Worm (Caenorhabditis elegans) whole organism, L4 larva: ENCODE measurements around the gene rgs-2.
A peak's percentile ranks its signal among the peaks of the same experiment; 100 is the strongest.

Source experiments
- F37D6.2 ChIP-seq: sonication (generic microtip); optimal IDR thresholded peaks from 2 replicates; lab custom pipeline; 2016; ENCODE audit warnings: mild to moderate bottlenecking, missing genetic modification characterization, missing compliant biosample characterization
- F49E8.2 ChIP-seq: sonication (generic microtip); optimal IDR thresholded peaks from 2 replicates; lab custom pipeline; 2016; ENCODE audit warnings: missing compliant biosample characterization, mild to moderate bottlenecking, missing genetic modification characterization, borderline replicate concordance
- T26A8.4 ChIP-seq: fragments of 200-800 bp; sonication (Bioruptor generic); IDR thresholded peaks from 2 replicates; pipeline ENCODE4 v1.3.6; 2022; ENCODE audit warnings: missing genetic modification characterization, missing compliant biosample characterization
- Y105C5A.15 ChIP-seq: fragments of 200-800 bp; sonication (Bioruptor generic); IDR thresholded peaks from 2 replicates; pipeline ENCODE4 v1.3.6; 2022; ENCODE audit warnings: missing genetic modification characterization, missing compliant biosample characterization
- Y75B8A.6 ChIP-seq: fragments of 200-800 bp; sonication (Bioruptor generic); IDR thresholded peaks from 2 replicates; pipeline ENCODE4 v1.3.6; 2022; ENCODE audit warnings: missing genetic modification reagents, missing genetic modification characterization, missing compliant biosample characterization
- ZK546.5 ChIP-seq, 2 experiments: sonication (generic microtip); optimal IDR thresholded peaks; 2 replicates each; lab custom pipeline; 2017; ENCODE audit warnings: missing biosample characterization in 2 of 2, missing genetic modification characterization in 2 of 2
- aha-1 ChIP-seq: fragments of 150-350 bp; peaks from one replicate; lab custom pipeline; 2014; ENCODE audit warnings: missing biosample characterization, missing genetic modification characterization
- aly-2 ChIP-seq: sonication (generic microtip); optimal IDR thresholded peaks from 2 replicates; lab custom pipeline; 2018; ENCODE audit warnings: missing biosample characterization, missing genetic modification characterization
- attf-4 ChIP-seq: sonication (generic microtip); optimal IDR thresholded peaks from 3 replicates; lab custom pipeline; 2017; ENCODE audit warnings: missing biosample characterization, missing genetic modification characterization
- ceh-20 ChIP-seq: fragments of 200-800 bp; sonication (Bioruptor generic); IDR thresholded peaks from 2 replicates; pipeline ENCODE4 v1.3.6; 2022; ENCODE audit warnings: missing genetic modification reagents, missing genetic modification characterization, missing compliant biosample characterization
- ceh-62 ChIP-seq: sonication (generic microtip); optimal IDR thresholded peaks from 2 replicates; lab custom pipeline; 2017; ENCODE audit warnings: missing biosample characterization, missing genetic modification characterization
- ceh-82 ChIP-seq: sonication (generic microtip); optimal IDR thresholded peaks from 2 replicates; lab custom pipeline; 2017; ENCODE audit warnings: missing biosample characterization, missing genetic modification characterization
- ctbp-1 ChIP-seq: fragments of 200-800 bp; sonication (Bioruptor generic); IDR thresholded peaks from 2 replicates; pipeline ENCODE4 v1.3.6; 2022; ENCODE audit warnings: missing genetic modification reagents, missing genetic modification characterization, missing compliant biosample characterization
- daf-16 ChIP-seq, 3 experiments: sonication (generic microtip); optimal IDR thresholded peaks; 2 replicates each; lab custom pipeline; 2016 to 2017; ENCODE audit warnings: missing genetic modification characterization in 3 of 3, missing genetic modification reagents in 3 of 3, mild to moderate bottlenecking in 2 of 3, missing compliant biosample characterization in 2 of 3, missing biosample characterization in 1 of 3, moderate library complexity in 1 of 3
- daf-19 ChIP-seq: fragments of 200-800 bp; sonication (Bioruptor generic); conservative IDR thresholded peaks from 2 replicates; pipeline ENCODE4 v1.3.6; 2022; ENCODE audit warnings: missing genetic modification characterization, missing compliant biosample characterization
- dmd-6 ChIP-seq: fragments of 200-800 bp; sonication (Bioruptor generic); IDR thresholded peaks from 2 replicates; pipeline ENCODE4 v1.3.6; 2022; ENCODE audit warnings: missing genetic modification reagents, missing genetic modification characterization, missing compliant biosample characterization
- dmd-8 ChIP-seq: fragments of 200-800 bp; sonication (Bioruptor generic); IDR thresholded peaks from 2 replicates; pipeline ENCODE4 v1.3.6; 2022; ENCODE audit warnings: missing genetic modification characterization, missing compliant biosample characterization
- duxl-1 ChIP-seq: sonication (generic microtip); optimal IDR thresholded peaks from 2 replicates; lab custom pipeline; 2016; ENCODE audit warnings: mild to moderate bottlenecking, missing genetic modification characterization, moderate library complexity, missing compliant biosample characterization; ENCODE audit not compliant: poor library complexity
- dve-1 ChIP-seq: sonication (generic microtip); optimal IDR thresholded peaks from 2 replicates; lab custom pipeline; 2017; ENCODE audit warnings: antibody characterized with exemption, mild to moderate bottlenecking, missing genetic modification characterization, missing compliant biosample characterization; ENCODE audit not compliant: insufficient read depth
- egl-43 ChIP-seq: fragments of 200-800 bp; sonication (Bioruptor generic); IDR thresholded peaks from 2 replicates; pipeline ENCODE4 v1.3.6; 2022; ENCODE audit warnings: missing genetic modification reagents, missing genetic modification characterization, missing compliant biosample characterization
- fos-1 ChIP-seq: fragments of 150-350 bp; optimal IDR thresholded peaks from 2 replicates; lab custom pipeline; 2014; ENCODE audit warnings: missing biosample characterization, missing genetic modification characterization
- gei-8 ChIP-seq: fragments of 200-800 bp; sonication (Bioruptor generic); optimal IDR thresholded peaks from 2 replicates; lab custom pipeline; 2018; ENCODE audit warnings: mild to moderate bottlenecking, missing genetic modification characterization, missing compliant biosample characterization
- hlh-11 ChIP-seq: fragments of 200-800 bp; sonication (Bioruptor generic); optimal IDR thresholded peaks from 2 replicates; lab custom pipeline; 2018; ENCODE audit warnings: mild to moderate bottlenecking, missing genetic modification characterization, missing compliant biosample characterization
- hlh-30 ChIP-seq: sonication (generic microtip); optimal IDR thresholded peaks from 2 replicates; lab custom pipeline; 2017; ENCODE audit warnings: antibody characterized with exemption, mild to moderate bottlenecking, missing genetic modification characterization, missing compliant biosample characterization; ENCODE audit not compliant: insufficient read depth
- lim-7 ChIP-seq: fragments of 200-800 bp; sonication (Bioruptor generic); IDR thresholded peaks from 2 replicates; pipeline ENCODE4 v1.3.6; 2022; ENCODE audit warnings: missing genetic modification characterization, missing compliant biosample characterization
- lin-13 ChIP-seq: fragments of 150-350 bp; optimal IDR thresholded peaks from 2 replicates; lab custom pipeline; 2014; ENCODE audit warnings: missing biosample characterization, missing genetic modification reagents, missing genetic modification characterization
- lin-15B ChIP-seq: fragments of 150-350 bp; sonication (generic microtip); optimal IDR thresholded peaks from 3 replicates; lab custom pipeline; 2014; ENCODE audit warnings: missing biosample characterization, missing genetic modification characterization
- lin-39 ChIP-seq: fragments of 150-350 bp; optimal IDR thresholded peaks from 2 replicates; lab custom pipeline; 2014; ENCODE audit warnings: missing biosample characterization, missing genetic modification reagents, missing genetic modification characterization
- lsy-2 ChIP-seq, 2 experiments: fragments of 150-350 bp in 1 of 2; sonication (generic microtip) in 1 of 2; optimal IDR thresholded peaks; 2 replicates each; lab custom pipeline; 2014 to 2017; ENCODE audit warnings: missing biosample characterization in 2 of 2, missing genetic modification characterization in 2 of 2
- mdl-1 ChIP-seq, 2 experiments: fragments of 150-350 bp in 1 of 2; sonication (generic microtip) in 1 of 2; optimal IDR thresholded peaks; 2 replicates each; lab custom pipeline; 2014 to 2017; ENCODE audit warnings: missing biosample characterization in 2 of 2, missing genetic modification characterization in 2 of 2
- mep-1 ChIP-seq: fragments of 150-350 bp; sonication (generic microtip); optimal IDR thresholded peaks from 3 replicates; lab custom pipeline; 2014; ENCODE audit warnings: missing biosample characterization, missing genetic modification characterization
- mxl-2 ChIP-seq: fragments of 200-800 bp; sonication (Bioruptor generic); conservative IDR thresholded peaks from 2 replicates; pipeline ENCODE4 v1.3.6; 2022; ENCODE audit warnings: missing genetic modification reagents, missing genetic modification characterization, missing compliant biosample characterization
- nhr-102 ChIP-seq: sonication (generic microtip); optimal IDR thresholded peaks from 2 replicates; lab custom pipeline; 2016; ENCODE audit warnings: mild to moderate bottlenecking, missing genetic modification characterization, moderate library complexity, missing compliant biosample characterization
- nhr-41 ChIP-seq: fragments of 200-800 bp; sonication (Bioruptor generic); IDR thresholded peaks from 2 replicates; pipeline ENCODE4 v1.3.6; 2022; ENCODE audit warnings: missing genetic modification reagents, missing genetic modification characterization, missing compliant biosample characterization
- nhr-42 ChIP-seq: fragments of 200-800 bp; sonication (Bioruptor generic); IDR thresholded peaks from 2 replicates; pipeline ENCODE4 v1.3.6; 2022; ENCODE audit warnings: missing genetic modification characterization, missing compliant biosample characterization
- nhr-48 ChIP-seq: sonication (generic microtip); optimal IDR thresholded peaks from 2 replicates; lab custom pipeline; 2016; ENCODE audit warnings: mild to moderate bottlenecking, missing genetic modification characterization, missing compliant biosample characterization
- pqm-1 ChIP-seq: sonication (generic microtip); optimal IDR thresholded peaks from 2 replicates; lab custom pipeline; 2017; ENCODE audit warnings: missing biosample characterization, missing genetic modification characterization
- rbr-2 ChIP-seq: sonication (generic microtip); optimal IDR thresholded peaks from 2 replicates; lab custom pipeline; 2016; ENCODE audit warnings: missing genotype, missing genetic modification characterization, missing compliant biosample characterization
- saeg-2 ChIP-seq: fragments of 200-800 bp; sonication (Bioruptor generic); IDR thresholded peaks from 2 replicates; pipeline ENCODE4 v1.3.6; 2022; ENCODE audit warnings: missing genetic modification reagents, missing genetic modification characterization, missing compliant biosample characterization
- set-16 ChIP-seq: fragments of 200-800 bp; sonication (Bioruptor generic); IDR thresholded peaks from 2 replicates; pipeline ENCODE4 v1.3.6; 2022; ENCODE audit warnings: missing genetic modification reagents, missing genetic modification characterization, missing compliant biosample characterization
- snpc-4 ChIP-seq: fragments of 150-350 bp; optimal IDR thresholded peaks from 2 replicates; lab custom pipeline; 2014; ENCODE audit warnings: missing biosample characterization, missing genetic modification characterization
- tra-1 ChIP-seq: fragments of 200-800 bp; sonication (Bioruptor generic); IDR thresholded peaks from 2 replicates; pipeline ENCODE4 v1.3.6; 2022; ENCODE audit warnings: missing genetic modification reagents, missing genetic modification characterization, missing compliant biosample characterization
- unc-62 ChIP-seq, 3 experiments: fragments of 150-350 bp in 1 of 3; sonication (generic microtip); optimal IDR thresholded peaks in 2 of 3; peaks in 1 of 3; 1 replicate in 1 of 3; 2 replicates in 2 of 3; lab custom pipeline; 2014 to 2017; ENCODE audit warnings: missing biosample characterization in 3 of 3, missing genetic modification characterization in 3 of 3, missing genetic modification reagents in 3 of 3, missing genotype in 1 of 3
- vab-7 ChIP-seq: fragments of 200-800 bp; sonication (Bioruptor generic); IDR thresholded peaks from 2 replicates; pipeline ENCODE4 v1.3.6; 2022; ENCODE audit warnings: missing genetic modification reagents, missing genetic modification characterization, missing compliant biosample characterization
- zip-11 ChIP-seq: fragments of 200-800 bp; sonication (Bioruptor generic); IDR thresholded peaks from 2 replicates; pipeline ENCODE4 v1.3.6; 2022; ENCODE audit warnings: missing genetic modification characterization, missing compliant biosample characterization

Gene rgs-2

DNA sequence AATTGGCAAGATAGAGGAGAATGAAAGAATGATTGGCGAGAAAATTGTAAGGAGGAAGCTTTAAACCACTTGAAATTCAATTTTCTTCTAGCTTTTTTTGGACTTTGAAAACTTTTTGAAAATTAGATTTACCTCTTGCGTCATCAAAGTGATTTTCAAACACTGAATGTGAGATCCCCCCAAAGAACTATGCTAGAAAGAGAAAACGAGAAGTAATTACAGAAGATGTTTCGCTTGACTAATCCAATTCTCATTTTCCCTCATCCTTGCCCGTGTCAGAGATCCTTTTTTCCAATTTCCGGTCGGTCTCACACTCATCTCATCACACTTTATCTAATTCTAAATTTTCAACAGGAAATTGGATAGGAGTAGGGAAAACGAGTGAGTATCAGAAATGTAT lies 22.6 kb upstream of the rgs-2 start (continued):
- TF ChIP-seq lin-39 (tag; lab: Kevin White, UChicago) (no peak), vab-7 (GFP tag; lab: Robert Waterston, UW) (no peak), mep-1 (tag; lab: Kevin White, UChicago) (no peak), ZK546.5 (tag; optimal IDR thresholded peaks at IDR 0.05; lab: Kevin White, UChicago) (no peak), Y75B8A.6 (no peak)

DNA sequence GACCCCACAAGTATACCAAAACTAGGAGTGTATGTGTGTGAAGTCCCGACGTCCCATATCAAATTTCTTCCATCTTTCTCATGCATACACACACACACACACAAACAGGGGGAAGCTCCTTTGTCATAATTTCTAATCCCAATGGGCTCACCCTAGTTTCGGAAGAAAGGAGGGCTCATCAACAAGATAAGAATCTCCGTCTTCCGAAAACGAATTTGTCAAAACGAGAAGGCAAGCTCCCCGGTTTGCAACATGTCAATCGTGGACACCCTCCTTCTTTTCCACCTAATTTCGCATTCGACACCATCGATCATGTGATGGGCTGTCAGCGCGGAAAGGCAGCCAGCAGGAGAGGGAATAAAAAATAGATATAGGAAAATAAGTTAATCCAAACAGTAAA lies 22.1 kb upstream of the rgs-2 start:
- TF ChIP-seq mxl-2 (GFP tag; lab: Robert Waterston, UW) (no peak), nhr-102 (tag; lab: Kevin White, UChicago) (peak; percentile 3), mep-1 (tag; lab: Kevin White, UChicago) (peak; percentile 68), vab-7 (GFP tag; lab: Robert Waterston, UW) (0 out of 2 replicates have a peak, but pooled peaks have one; percentile 25), hlh-11 (peak; percentile 70), Y105C5A.15 (GFP tag; lab: Robert Waterston, UW) (no peak), egl-43 (GFP tag; lab: Robert Waterston, UW) (peak; percentile 58; the same call in 1 of the 2 replicates), tra-1 (peak; percentile 73), ceh-62 (no peak), aly-2 (no peak), mdl-1 (tag; optimal IDR thresholded peaks at IDR 0.05; lab: Kevin White, UChicago) (no peak), ceh-20 (GFP tag; lab: Robert Waterston, UW) (peak; percentile 92), ctbp-1 (peak; percentile 25; the same call in 1 of the 2 replicates), daf-19 (GFP tag; lab: Robert Waterston, UW) (no peak), fos-1 (tag; lab: Kevin White, UChicago) (no peak), unc-62 (GFP tag; optimal IDR thresholded peaks at IDR 0.05 in 1 of 2; lab: Kevin White, UChicago) (peak in 1 of 2 experiments; percentile 97), unc-62 (tag; optimal IDR thresholded peaks at IDR 0.05; lab: Kevin White, UChicago) (no peak), saeg-2 (GFP tag; lab: Robert Waterston, UW) (no peak), lin-39 (tag; lab: Kevin White, UChicago) (peak; percentile 90), aha-1 (tag; lab: Kevin White, UChicago) (peak; percentile 90), attf-4 (tag; lab: Kevin White, UChicago) (no peak), duxl-1 (no peak), dmd-6 (GFP tag; lab: Robert Waterston, UW) (peak; percentile 85), lim-7 (GFP tag; lab: Robert Waterston, UW) (no peak), F49E8.2 (tag; lab: Kevin White, UChicago) (no peak), snpc-4 (tag; lab: Kevin White, UChicago) (no peak), nhr-41 (GFP tag; lab: Robert Waterston, UW) (no peak), zip-11 (no peak), T26A8.4 (GFP tag; lab: Robert Waterston, UW) (0 out of 2 replicates have a peak, but pooled peaks have one; percentile 20), pqm-1 (tag; lab: Kevin White, UChicago) (no peak), daf-16 (GFP tag; optimal IDR thresholded peaks at IDR 0.05; lab: Kevin White, UChicago) (peak in 1 of 2 experiments; percentile 23), daf-16 (tag; optimal IDR thresholded peaks at IDR 0.05; lab: Kevin White, UChicago) (peak; percentile 43), dve-1 (tag; lab: Kevin White, UChicago) (peak; percentile 75), nhr-42 (GFP tag; lab: Robert Waterston, UW) (no peak), F37D6.2 (tag; lab: Kevin White, UChicago) (no peak), lsy-2 (tag; optimal IDR thresholded peaks at IDR 0.05; lab: Kevin White, UChicago) (peak in 1 of 2 experiments; percentile 44), ceh-82 (tag; lab: Kevin White, UChicago) (no peak), gei-8 (GFP tag; lab: Kevin White, UChicago) (no peak), rbr-2 (tag; lab: Kevin White, UChicago) (peak; percentile 30), hlh-30 (peak; percentile 68), dmd-8 (GFP tag; lab: Robert Waterston, UW) (no peak), lin-15B (no peak), set-16 (no peak), lin-13 (no peak), nhr-48 (peak; percentile 22)
